Worm (Caenorhabditis elegans) whole organism, L2 larva: ENCODE measurements around the gene srh-38.

Experiments
- aly-2 ChIP-seq: fragments of 150-350 bp; optimal IDR thresholded peaks from 2 replicates; lab custom pipeline; 2014; ENCODE audit warnings: missing biosample characterization, missing genetic modification characterization
- ceh-82 ChIP-seq: fragments of 150-350 bp; optimal IDR thresholded peaks from 2 replicates; lab custom pipeline; 2014; ENCODE audit warnings: missing biosample characterization, missing genetic modification characterization
- nhr-237 ChIP-seq: fragments of 150-350 bp; optimal IDR thresholded peaks from 2 replicates; lab custom pipeline; 2014; ENCODE audit warnings: missing biosample characterization, missing genetic modification characterization
- snpc-4 ChIP-seq: fragments of 150-350 bp; optimal IDR thresholded peaks from 2 replicates; lab custom pipeline; 2014; ENCODE audit warnings: missing biosample characterization, missing genetic modification characterization

ce11 chrV:2891927-2892326, 30.6 kb downstream of the srh-38 start, which contains the start of gene F37B4.15:
- TF ChIP-seq aly-2 = no peak
- no peak for TF ChIP-seq ceh-82
- no peak for TF ChIP-seq nhr-237 (tag; lab: Kevin White, UChicago)
- TF ChIP-seq snpc-4 = no peak
